Worm (Caenorhabditis elegans): ENCODE measurements around the gene git-1.

- TF ChIP-seq ref-1 (GFP tag; conservative IDR thresholded peaks at IDR 0.05) (no peak), T22C8.4 (GFP tag; IDR thresholded peaks at IDR 0.05) (no peak)
Measured at ce11 chrX:10559203-10559602, 34.5 kb downstream of the git-1 start, which contains the start of gene F59F5.7.

All from whole organism, midembryonic.